Worm (Caenorhabditis elegans): ENCODE data around the gene C24H12.8.

The C24H12.8 gene

ce11 chrII:371549-371948, 51.4 kb downstream of the C24H12.8 start:
- TF ChIP-seq hlh-26 (GFP tag; conservative IDR thresholded peaks at IDR 0.05), result no peak
- no peak for TF ChIP-seq sea-2 (GFP tag; IDR thresholded peaks at IDR 0.05)
- TF ChIP-seq let-526 (GFP tag; IDR thresholded peaks at IDR 0.05), result no peak
- TF ChIP-seq tbp1 (GFP tag; optimal IDR thresholded peaks at IDR 0.05), result no peak
- no peak for TF ChIP-seq aptf-3 (GFP tag; IDR thresholded peaks at IDR 0.05)

ce11 chrII:370394-370793, 52.6 kb downstream of the C24H12.8 start:
- no peak for TF ChIP-seq athp-1 (tag; optimal IDR thresholded peaks at IDR 0.05)
- TF ChIP-seq akir-1 (GFP tag; optimal IDR thresholded peaks at IDR 0.05), result no peak
- no peak for TF ChIP-seq mes-4 (tag; optimal IDR thresholded peaks at IDR 0.05)
- TF ChIP-seq nfya-2 (GFP tag; IDR thresholded peaks at IDR 0.05), result no peak
- TF ChIP-seq lin-35 (GFP tag; optimal IDR thresholded peaks at IDR 0.05), result no peak
- no peak for TF ChIP-seq ceh-58 (GFP tag; IDR thresholded peaks at IDR 0.05)
- no peak for TF ChIP-seq hrde-1 (tag; optimal IDR thresholded peaks at IDR 0.05; ENCODE audit: borderline replicate concordance)
- TF ChIP-seq B0019.2 (GFP tag; conservative IDR thresholded peaks at IDR 0.05), result no peak
- TF ChIP-seq ama-1 (optimal IDR thresholded peaks at IDR 0.05), result no peak
- no peak for TF ChIP-seq ama-1 (GFP tag; optimal IDR thresholded peaks at IDR 0.05)
- TF ChIP-seq B0336.3 (GFP tag; IDR thresholded peaks at IDR 0.05), result no peak
- TF ChIP-seq mcd-1 (GFP tag; IDR thresholded peaks at IDR 0.05), result no peak
- no peak for TF ChIP-seq sdz-38 (tag; optimal IDR thresholded peaks at IDR 0.05)
- TF ChIP-seq him-1 (tag; optimal IDR thresholded peaks at IDR 0.05), result no peak
- no peak for TF ChIP-seq ZK185.1 (tag; optimal IDR thresholded peaks at IDR 0.05; ENCODE audit: poor library complexity, severe bottlenecking)
- no peak for TF ChIP-seq attf-6 (GFP tag; IDR thresholded peaks at IDR 0.05)
- no peak for TF ChIP-seq rpc-1 (optimal IDR thresholded peaks at IDR 0.05)
- no peak for TF ChIP-seq rpc-1 (tag; optimal IDR thresholded peaks at IDR 0.05)
- TF ChIP-seq B0261.1 (tag; optimal IDR thresholded peaks at IDR 0.05), result no peak
- no peak for TF ChIP-seq hmg-1.2 (GFP tag; IDR thresholded peaks at IDR 0.05)
- no peak for TF ChIP-seq ets-4 (GFP tag; optimal IDR thresholded peaks at IDR 0.05)
